Fruit fly (Drosophila melanogaster): Measurements from ENCODE around the gene CG7115.

Gene CG7115

DNA sequence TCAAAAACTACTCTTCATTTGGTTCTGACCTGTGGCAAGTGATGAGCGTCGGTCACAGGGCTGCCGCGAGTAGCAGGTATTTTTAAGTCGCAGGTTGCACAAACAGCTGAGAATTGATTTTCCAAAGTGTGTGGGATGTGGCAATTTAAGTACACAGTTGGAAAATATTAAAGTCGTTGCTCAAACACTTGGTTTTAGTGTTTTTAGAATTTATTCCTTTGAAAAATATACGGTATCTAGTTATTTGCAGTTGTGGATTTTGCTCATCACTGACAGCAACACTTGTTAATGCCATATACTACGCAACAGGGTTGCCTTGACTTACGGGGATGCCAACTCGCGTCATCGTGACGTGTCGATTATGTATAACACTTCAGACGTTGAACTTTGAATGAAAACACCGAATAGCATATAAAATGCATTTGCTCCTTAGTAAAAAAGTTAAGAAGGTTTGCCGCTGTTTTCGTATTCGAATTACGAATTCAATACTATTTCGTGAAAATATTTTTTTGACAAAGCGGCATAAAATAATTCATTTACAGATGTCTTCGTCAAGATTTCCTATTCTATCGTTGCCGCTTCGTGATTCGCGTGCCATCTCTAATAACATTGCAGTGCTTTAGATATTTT lies 21.0 kb upstream of the CG7115 start, which contains the start of the genes Herp and r2d2 (continued):
- TF ChIP-seq emc (GFP tag; optimal IDR thresholded peaks at IDR 0.05) (peak; percentile 79), mam (GFP tag; optimal IDR thresholded peaks at IDR 0.05) (peak; percentile 96), CG10654 (GFP tag; optimal IDR thresholded peaks at IDR 0.05) (peak; percentile 83), CG1792 (GFP tag; optimal IDR thresholded peaks at IDR 0.05) (peak; percentile 91), Lpt (GFP tag; optimal IDR thresholded peaks at IDR 0.05) (no peak), ci (GFP tag; IDR thresholded peaks at IDR 0.05) (peak; percentile 82; the same call in 2 of the 3 replicates), Meics (GFP tag; optimal IDR thresholded peaks at IDR 0.05) (peak; percentile 92), sob (GFP tag; IDR thresholded peaks at IDR 0.05) (peak; percentile 94), CG17186 (GFP tag; optimal IDR thresholded peaks at IDR 0.05) (peak; percentile 82), sens-2 (GFP tag; IDR thresholded peaks at IDR 0.05) (peak; percentile 43; the same call in 1 of the 2 replicates), CG14667 (GFP tag; IDR thresholded peaks at IDR 0.05) (peak; percentile 76; the same call in 1 of the 2 replicates), CG11398 (GFP tag; optimal IDR thresholded peaks at IDR 0.05) (peak; percentile 85), CG4730 (GFP tag; IDR thresholded peaks at IDR 0.05) (peak; percentile 78), Sox100B (GFP tag; optimal IDR thresholded peaks at IDR 0.05) (peak; percentile 84), Max (GFP tag; optimal IDR thresholded peaks at IDR 0.05) (peak; percentile 92), sr (GFP tag; IDR thresholded peaks at IDR 0.05) (peak; percentile 44; the same call in 1 of the 3 replicates), jumu (GFP tag; optimal IDR thresholded peaks at IDR 0.05) (peak; percentile 94), Rx (GFP tag; IDR thresholded peaks at IDR 0.05) (peak; percentile 78), pb (GFP tag; optimal IDR thresholded peaks at IDR 0.05) (peak; percentile 93), prd (optimal IDR thresholded peaks at IDR 0.05) (no peak), prd (GFP tag; IDR thresholded peaks at IDR 0.05) (peak; percentile 92), Poxn (GFP tag; IDR thresholded peaks at IDR 0.05) (peak; percentile 83), Dfd (GFP tag; optimal IDR thresholded peaks at IDR 0.05) (no peak), disco-r (GFP tag; optimal IDR thresholded peaks at IDR 0.05) (peak; percentile 92), CG8089 (GFP tag; optimal IDR thresholded peaks at IDR 0.05) (peak; percentile 89), bbx (GFP tag; IDR thresholded peaks at IDR 0.05; ENCODE audit: partially characterized antibody) (peak; percentile 63), Jarid2 (GFP tag; optimal IDR thresholded peaks at IDR 0.05) (peak; percentile 71), CG2199 (GFP tag; IDR thresholded peaks at IDR 0.05) (0 out of 3 replicates have a peak, but pooled peaks have one; percentile 7), CG32532 (GFP tag; IDR thresholded peaks at IDR 0.05) (peak; percentile 90), zen2 (GFP tag; IDR thresholded peaks at IDR 0.05; ENCODE audit: partially characterized antibody) (peak; percentile 47; the same call in 1 of the 3 replicates), Bdp1 (GFP tag; optimal IDR thresholded peaks at IDR 0.05) (peak; percentile 68), inv (GFP tag; IDR thresholded peaks at IDR 0.05; ENCODE audit: partially characterized antibody) (peak; percentile 73), onecut (GFP tag; IDR thresholded peaks at IDR 0.05) (peak; percentile 86), chif (GFP tag; optimal IDR thresholded peaks at IDR 0.05) (peak; percentile 90 to 93), CG11456 (GFP tag; IDR thresholded peaks at IDR 0.05) (peak; percentile 88), Asciz (GFP tag; optimal IDR thresholded peaks at IDR 0.05) (peak; percentile 62), CG30431 (GFP tag; optimal IDR thresholded peaks at IDR 0.05) (peak; percentile 69), Fer2 (tag; optimal IDR thresholded peaks at IDR 0.05) (peak; percentile 87), ato (GFP tag; IDR thresholded peaks at IDR 0.05; ENCODE audit: partially characterized antibody) (peak; percentile 13; the same call in 1 of the 2 replicates), fd3F (GFP tag; optimal IDR thresholded peaks at IDR 0.05) (peak; percentile 84), Ada2b (GFP tag; IDR thresholded peaks at IDR 0.05) (peak; percentile 86), CG34422 (GFP tag; IDR thresholded peaks at IDR 0.05) (peak; percentile 92), CG17912 (GFP tag; optimal IDR thresholded peaks at IDR 0.05) (peak; percentile 44), CG11560 (tag; IDR thresholded peaks at IDR 0.05) (peak; percentile 83), croc (GFP tag; conservative IDR thresholded peaks at IDR 0.05) (peak; percentile 70), Sox102F (GFP tag; optimal IDR thresholded peaks at IDR 0.05) (no peak), YL-1 (GFP tag; optimal IDR thresholded peaks at IDR 0.05) (peak; percentile 78), CG11696 (GFP tag; IDR thresholded peaks at IDR 0.05) (no peak), dmrt99B (tag; optimal IDR thresholded peaks at IDR 0.05) (peak; percentile 87), Deaf1 (tag; optimal IDR thresholded peaks at IDR 0.05) (peak; percentile 66)
